In the genomic region with DNA sequence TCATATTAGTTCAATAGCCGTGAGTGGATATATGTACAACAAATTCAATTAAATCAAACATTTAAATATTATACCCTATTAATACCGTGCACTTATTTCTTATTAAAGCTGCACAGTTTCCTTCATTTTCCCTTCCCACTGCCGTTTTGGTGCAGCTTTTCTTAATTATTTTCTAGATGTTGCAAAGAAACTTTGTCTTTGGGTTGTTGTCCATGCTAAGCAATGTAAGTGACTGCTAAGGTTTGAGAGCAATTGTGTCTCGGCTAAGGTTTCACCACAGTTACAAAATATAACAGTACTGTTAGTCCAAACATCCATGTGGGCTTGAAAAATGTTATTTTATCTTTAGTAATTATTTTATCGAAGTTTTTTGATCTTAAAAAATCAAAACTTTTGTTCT, we compare ENCODE assay signal across 3 fruit fly cellular contexts.
TF ChIP-seq lines count a peak whose summit lies in the region.

No protein-coding gene starts in this region.

- peak; percentile 66 for TF ChIP-seq CTCF in whole organism, embryonic (GFP tag; optimal IDR thresholded peaks at IDR 0.05; lab: Kevin White, UChicago)

TF ChIP-seq in whole organism, embryonic, 481 proteins besides CTCF, POLR2A, EP300 and RAD21 (continues in another document):
- no peak for TF ChIP-seq usp (GFP tag; optimal IDR thresholded peaks at IDR 0.05; lab: Kevin White, UChicago)
- peak; percentile 68 for TF ChIP-seq stwl (tag; optimal IDR thresholded peaks at IDR 0.05; lab: Kevin White, UChicago)
- no peak for TF ChIP-seq nerfin-2 (GFP tag; IDR thresholded peaks at IDR 0.05; lab: Robert Waterston, UW; ENCODE audit: partially characterized antibody)
- TF ChIP-seq CG4282 (GFP tag; optimal IDR thresholded peaks at IDR 0.05; lab: Kevin White, UChicago) = no peak
- TF ChIP-seq so (GFP tag; IDR thresholded peaks at IDR 0.05; lab: Robert Waterston, UW) = no peak
- no peak for TF ChIP-seq da (GFP tag; optimal IDR thresholded peaks at IDR 0.05; lab: Kevin White, UChicago)
- TF ChIP-seq CG6654 (GFP tag; optimal IDR thresholded peaks at IDR 0.05; lab: Kevin White, UChicago) = peak; percentile 98
- TF ChIP-seq CG6791 (GFP tag; IDR thresholded peaks at IDR 0.05; lab: Robert Waterston, UW; ENCODE audit: partially characterized antibody) = no peak
- TF ChIP-seq sens-2 (GFP tag; IDR thresholded peaks at IDR 0.05; lab: Robert Waterston, UW) = no peak
- peak; percentile 62 for TF ChIP-seq Med (GFP tag; lab: Kevin White, UChicago)
- no peak for TF ChIP-seq CG11085 (GFP tag; IDR thresholded peaks at IDR 0.05; lab: Robert Waterston, UW)
- no peak for TF ChIP-seq Mrtf (GFP tag; IDR thresholded peaks at IDR 0.05; lab: Robert Waterston, UW)
- TF ChIP-seq CG11504 (tag; optimal IDR thresholded peaks at IDR 0.05; lab: Kevin White, UChicago) = peak; percentile 95
- no peak for TF ChIP-seq HmgZ (tag; optimal IDR thresholded peaks at IDR 0.05; lab: Kevin White, UChicago)
- no peak for TF ChIP-seq chinmo (GFP tag; IDR thresholded peaks at IDR 0.05; lab: Robert Waterston, UW; ENCODE audit: partially characterized antibody)
- TF ChIP-seq Dp (GFP tag; optimal IDR thresholded peaks at IDR 0.05; lab: Kevin White, UChicago) = peak; percentile 6
- TF ChIP-seq Max (GFP tag; optimal IDR thresholded peaks at IDR 0.05; lab: Kevin White, UChicago) = no peak
- no peak for TF ChIP-seq Sin3A (optimal IDR thresholded peaks at IDR 0.05; lab: Kevin White, UChicago)
- no peak for TF ChIP-seq unc-4 (GFP tag; IDR thresholded peaks at IDR 0.05; lab: Robert Waterston, UW; ENCODE audit: partially characterized antibody)
- TF ChIP-seq E2f2 (GFP tag; IDR thresholded peaks at IDR 0.05; lab: Robert Waterston, UW) = no peak
- TF ChIP-seq twi (tag; optimal IDR thresholded peaks at IDR 0.05; lab: Kevin White, UChicago) = no peak
- TF ChIP-seq Myb (GFP tag; optimal IDR thresholded peaks at IDR 0.05; lab: Kevin White, UChicago) = peak; percentile 31
- TF ChIP-seq Hand (GFP tag; optimal IDR thresholded peaks at IDR 0.05; lab: Kevin White, UChicago) = no peak
- TF ChIP-seq Deaf1 (tag; optimal IDR thresholded peaks at IDR 0.05; lab: Kevin White, UChicago) = peak; percentile 23
- TF ChIP-seq CG12219 (GFP tag; optimal IDR thresholded peaks at IDR 0.05; lab: Kevin White, UChicago) = no peak
- TF ChIP-seq bsh (GFP tag; optimal IDR thresholded peaks at IDR 0.05; lab: Kevin White, UChicago) = no peak
- no peak for TF ChIP-seq Fer2 (tag; optimal IDR thresholded peaks at IDR 0.05; lab: Kevin White, UChicago)
- no peak for TF ChIP-seq nmo (GFP tag; optimal IDR thresholded peaks at IDR 0.05; lab: Kevin White, UChicago)
- TF ChIP-seq tio (GFP tag; optimal IDR thresholded peaks at IDR 0.05; lab: Kevin White, UChicago) = no peak

TF ChIP-seq in whole organism, prepupa, 60 proteins besides CTCF, POLR2A, EP300 and RAD21:
- TF ChIP-seq dsx (GFP tag; optimal IDR thresholded peaks at IDR 0.05; lab: Kevin White, UChicago; ENCODE audit: poor library complexity, severe bottlenecking) = peak; percentile 50
- TF ChIP-seq Hr4 (GFP tag; optimal IDR thresholded peaks at IDR 0.05; lab: Kevin White, UChicago) = no peak
- no peak for TF ChIP-seq pdm3 (GFP tag; optimal IDR thresholded peaks at IDR 0.05; lab: Kevin White, UChicago)
- TF ChIP-seq eg (GFP tag; IDR thresholded peaks at IDR 0.05; lab: Robert Waterston, UW) = no peak
- TF ChIP-seq Hr38 (GFP tag; optimal IDR thresholded peaks at IDR 0.05; lab: Kevin White, UChicago) = no peak
- no peak for TF ChIP-seq Lpt (GFP tag; optimal IDR thresholded peaks at IDR 0.05; lab: Kevin White, UChicago)

TF ChIP-seq in whole organism, wandering third instar larva, 38 proteins besides CTCF, POLR2A, EP300 and RAD21:
- TF ChIP-seq Hnf4 (GFP tag; optimal IDR thresholded peaks at IDR 0.05; lab: Kevin White, UChicago) (no peak), usp (GFP tag; optimal IDR thresholded peaks at IDR 0.05; lab: Kevin White, UChicago) (no peak), lola (GFP tag; optimal IDR thresholded peaks at IDR 0.05; lab: Kevin White, UChicago) (no peak), Myc (optimal IDR thresholded peaks at IDR 0.05; lab: Kevin White, UChicago) (peak; percentile 66), jim (GFP tag; optimal IDR thresholded peaks at IDR 0.05; lab: Kevin White, UChicago) (no peak), ey (GFP tag; optimal IDR thresholded peaks at IDR 0.05; lab: Kevin White, UChicago) (no peak), h (GFP tag; optimal IDR thresholded peaks at IDR 0.05; lab: Kevin White, UChicago) (no peak), sv (GFP tag; optimal IDR thresholded peaks at IDR 0.05; lab: Kevin White, UChicago) (no peak)
